Fruit fly (Drosophila melanogaster): ENCODE results near the gene CCDC53.
A peak's percentile ranks its signal among the peaks of the same experiment; 100 is the strongest.

CCDC53 gene

dm6 chr2L:8040872-8041271 is at the start of gene CCDC53:
CCDC53 (plus strand) TSS chr2L:8041106.
- TF ChIP-seq Myc (optimal IDR thresholded peaks at IDR 0.05) (peak; percentile 56), HLH106 (tag; optimal IDR thresholded peaks at IDR 0.05) (no peak), CG32264 (GFP tag; optimal IDR thresholded peaks at IDR 0.05) (no peak)

- no peak for TF ChIP-seq ey (GFP tag; optimal IDR thresholded peaks at IDR 0.05)
- TF ChIP-seq usp (GFP tag; optimal IDR thresholded peaks at IDR 0.05) = no peak
- TF ChIP-seq sage (GFP tag; optimal IDR thresholded peaks at IDR 0.05) = no peak
- TF ChIP-seq Vsx2 (GFP tag; optimal IDR thresholded peaks at IDR 0.05; ENCODE audit: partially characterized antibody) = no peak
- TF ChIP-seq psq (GFP tag; optimal IDR thresholded peaks at IDR 0.05) = no peak
- no peak for TF ChIP-seq Rel (GFP tag; optimal IDR thresholded peaks at IDR 0.05)
- no peak for TF ChIP-seq Rel (tag; optimal IDR thresholded peaks at IDR 0.05)
- TF ChIP-seq N (GFP tag; optimal IDR thresholded peaks at IDR 0.05) = no peak
- TF ChIP-seq foxo (GFP tag; optimal IDR thresholded peaks at IDR 0.05) = no peak
- TF ChIP-seq Dif (GFP tag; optimal IDR thresholded peaks at IDR 0.05; ENCODE audit: partially characterized antibody) = peak; percentile 46
- TF ChIP-seq rgr (GFP tag; optimal IDR thresholded peaks at IDR 0.05) = no peak
- TF ChIP-seq Mio (GFP tag; optimal IDR thresholded peaks at IDR 0.05) = no peak
- TF ChIP-seq tai (GFP tag; optimal IDR thresholded peaks at IDR 0.05) = no peak
- no peak for TF ChIP-seq Myc (optimal IDR thresholded peaks at IDR 0.05)
- TF ChIP-seq HLH106 (tag; optimal IDR thresholded peaks at IDR 0.05) = peak; percentile 4
- TF ChIP-seq CG32264 (GFP tag; optimal IDR thresholded peaks at IDR 0.05) = no peak
- no peak for TF ChIP-seq brk (GFP tag; optimal IDR thresholded peaks at IDR 0.05)
- TF ChIP-seq woc (GFP tag; optimal IDR thresholded peaks at IDR 0.05) = no peak
- no peak for TF ChIP-seq sv (GFP tag; optimal IDR thresholded peaks at IDR 0.05)
- peak; percentile 26 to 69 for TF ChIP-seq dl (GFP tag; optimal IDR thresholded peaks at IDR 0.05; ENCODE audit: insufficient read depth in 1 of 2, partially characterized antibody in 2 of 2)
- no peak for TF ChIP-seq dmrt93B (GFP tag; optimal IDR thresholded peaks at IDR 0.05)
- no peak for TF ChIP-seq Hr78 (GFP tag; optimal IDR thresholded peaks at IDR 0.05)
- no peak for TF ChIP-seq lola (GFP tag; optimal IDR thresholded peaks at IDR 0.05)
- no peak for TF ChIP-seq jim (GFP tag; optimal IDR thresholded peaks at IDR 0.05)
- peak; percentile 51 for TF ChIP-seq Hr83 (GFP tag; optimal IDR thresholded peaks at IDR 0.05; ENCODE audit: poor library complexity, severe bottlenecking)
- no peak for TF ChIP-seq CrebA (GFP tag; optimal IDR thresholded peaks at IDR 0.05; ENCODE audit: borderline replicate concordance)
- no peak for TF ChIP-seq CG9705 (GFP tag; optimal IDR thresholded peaks at IDR 0.05)
- no peak for TF ChIP-seq dsf (GFP tag; optimal IDR thresholded peaks at IDR 0.05; ENCODE audit: borderline replicate concordance)
Measured at dm6 chr2L:7991391-7991876, 49.5 kb upstream of the CCDC53 start.

- no peak for TF ChIP-seq usp (GFP tag; optimal IDR thresholded peaks at IDR 0.05)
- TF ChIP-seq Dif (GFP tag; optimal IDR thresholded peaks at IDR 0.05; ENCODE audit: partially characterized antibody) = no peak
- peak; percentile 15 for TF ChIP-seq dmrt93B (GFP tag; optimal IDR thresholded peaks at IDR 0.05)
- TF ChIP-seq h (GFP tag; optimal IDR thresholded peaks at IDR 0.05) = peak; percentile 16
- peak; percentile 77 for TF ChIP-seq Sp1 (GFP tag; optimal IDR thresholded peaks at IDR 0.05)
- peak; percentile 52 for TF ChIP-seq psq (GFP tag; optimal IDR thresholded peaks at IDR 0.05)
- TF ChIP-seq foxo (GFP tag; optimal IDR thresholded peaks at IDR 0.05) = peak in 1 of 2 experiments; percentile 41
- no peak for TF ChIP-seq pan (optimal IDR thresholded peaks at IDR 0.05)
- no peak for TF ChIP-seq sage (GFP tag; optimal IDR thresholded peaks at IDR 0.05)
- no peak for TF ChIP-seq Dfd (GFP tag; optimal IDR thresholded peaks at IDR 0.05)
- no peak for TF ChIP-seq dl (GFP tag; optimal IDR thresholded peaks at IDR 0.05; ENCODE audit: insufficient read depth in 1 of 2, partially characterized antibody in 2 of 2)
- TF ChIP-seq Hr83 (GFP tag; optimal IDR thresholded peaks at IDR 0.05; ENCODE audit: poor library complexity, severe bottlenecking) = no peak
- no peak for TF ChIP-seq Abd-B (GFP tag; optimal IDR thresholded peaks at IDR 0.05)
- TF ChIP-seq Rel (GFP tag; optimal IDR thresholded peaks at IDR 0.05) = no peak
- peak; percentile 55 for TF ChIP-seq Rel (tag; optimal IDR thresholded peaks at IDR 0.05)
- TF ChIP-seq brk (GFP tag; optimal IDR thresholded peaks at IDR 0.05) = peak; percentile 46
- TF ChIP-seq Vsx2 (GFP tag; optimal IDR thresholded peaks at IDR 0.05; ENCODE audit: partially characterized antibody) = no peak
- TF ChIP-seq Jra (GFP tag; optimal IDR thresholded peaks at IDR 0.05) = no peak
- TF ChIP-seq CG9705 (GFP tag; optimal IDR thresholded peaks at IDR 0.05) = peak; percentile 16
- TF ChIP-seq GATAd (GFP tag; optimal IDR thresholded peaks at IDR 0.05) = no peak
- peak; percentile 28 for TF ChIP-seq CG32264 (GFP tag; optimal IDR thresholded peaks at IDR 0.05)
- TF ChIP-seq rgr (GFP tag; optimal IDR thresholded peaks at IDR 0.05) = peak; percentile 55
- peak; percentile 15 for TF ChIP-seq woc (GFP tag; optimal IDR thresholded peaks at IDR 0.05)
- peak; percentile 75 for TF ChIP-seq HLH106 (tag; optimal IDR thresholded peaks at IDR 0.05)
- TF ChIP-seq br (GFP tag; optimal IDR thresholded peaks at IDR 0.05) = peak; percentile 60
- TF ChIP-seq OdsH (GFP tag; optimal IDR thresholded peaks at IDR 0.05) = peak; percentile 78
- no peak for TF ChIP-seq CrebA (GFP tag; optimal IDR thresholded peaks at IDR 0.05; ENCODE audit: borderline replicate concordance)
- TF ChIP-seq ey (GFP tag; optimal IDR thresholded peaks at IDR 0.05) = peak; percentile 73
- TF ChIP-seq Mio (GFP tag; optimal IDR thresholded peaks at IDR 0.05) = no peak
- TF ChIP-seq N (GFP tag; optimal IDR thresholded peaks at IDR 0.05) = no peak
- TF ChIP-seq dsf (GFP tag; optimal IDR thresholded peaks at IDR 0.05; ENCODE audit: borderline replicate concordance) = no peak
- no peak for TF ChIP-seq sv (GFP tag; optimal IDR thresholded peaks at IDR 0.05)
- peak; percentile 61 for TF ChIP-seq Hnf4 (GFP tag; optimal IDR thresholded peaks at IDR 0.05)
- TF ChIP-seq tai (GFP tag; optimal IDR thresholded peaks at IDR 0.05) = peak; percentile 75
- TF ChIP-seq Myc (optimal IDR thresholded peaks at IDR 0.05) = no peak
- no peak for TF ChIP-seq lola (GFP tag; optimal IDR thresholded peaks at IDR 0.05)
- no peak for TF ChIP-seq jim (GFP tag; optimal IDR thresholded peaks at IDR 0.05)
- no peak for TF ChIP-seq Hr78 (GFP tag; optimal IDR thresholded peaks at IDR 0.05)
- no peak for TF ChIP-seq fru (GFP tag; optimal IDR thresholded peaks at IDR 0.05)
Measured at dm6 chr2L:7991951-7992350, 49.0 kb upstream of the CCDC53 start.
